Worm (Caenorhabditis elegans) whole organism, early embryonic: ENCODE measurements around the gene F55E10.1.

Experiments used
- B0310.2 ChIP-seq: sonication (generic microtip); optimal IDR thresholded peaks from 2 replicates; lab custom pipeline; 2016; ENCODE audit warnings: mild to moderate bottlenecking, missing genetic modification characterization, missing compliant biosample characterization
- F13C5.2 ChIP-seq: sonication (generic microtip); optimal IDR thresholded peaks from 2 replicates; lab custom pipeline; 2017; ENCODE audit warnings: mild to moderate bottlenecking, missing genetic modification characterization, inconsistent platforms, missing compliant biosample characterization
- aly-1 ChIP-seq: sonication (generic microtip); optimal IDR thresholded peaks from 2 replicates; lab custom pipeline; 2016; ENCODE audit warnings: missing genetic modification characterization, missing compliant biosample characterization
- ama-1 ChIP-seq: fragments of 150-350 bp; optimal IDR thresholded peaks from 2 replicates; lab custom pipeline; 2014
- ceh-13 ChIP-seq: fragments of 200-800 bp; sonication (Bioruptor generic); optimal IDR thresholded peaks from 2 replicates; lab custom pipeline; 2018; ENCODE audit warnings: mild to moderate bottlenecking, missing genetic modification characterization, missing compliant biosample characterization
- ceh-36 ChIP-seq: sonication (generic microtip); optimal IDR thresholded peaks from 2 replicates; lab custom pipeline; 2016; ENCODE audit warnings: missing genetic modification characterization, inconsistent platforms, missing compliant biosample characterization
- ets-7 ChIP-seq: sonication (generic microtip); optimal IDR thresholded peaks from 2 replicates; lab custom pipeline; 2016; ENCODE audit warnings: missing genotype, missing genetic modification characterization, missing compliant biosample characterization
- flt-1 ChIP-seq: fragments of 200-800 bp; sonication (Bioruptor generic); IDR thresholded peaks from 2 replicates; pipeline ENCODE4 v1.3.6; 2022; ENCODE audit warnings: missing genetic modification characterization, missing compliant biosample characterization
- hmbx-1 ChIP-seq: sonication (generic microtip); optimal IDR thresholded peaks from 2 replicates; lab custom pipeline; 2016; ENCODE audit warnings: mild to moderate bottlenecking, missing genetic modification characterization, missing compliant biosample characterization
- hmg-4 ChIP-seq: fragments of 200-800 bp; sonication (Bioruptor generic); optimal IDR thresholded peaks from 2 replicates; lab custom pipeline; 2018; ENCODE audit warnings: mild to moderate bottlenecking, missing genetic modification characterization, missing compliant biosample characterization
- hnd-1 ChIP-seq: sonication (generic microtip); optimal IDR thresholded peaks from 2 replicates; lab custom pipeline; 2016; ENCODE audit warnings: missing genetic modification characterization, missing compliant biosample characterization
- pes-1 ChIP-seq: fragments of 200-800 bp; sonication (Bioruptor generic); IDR thresholded peaks from 2 replicates; pipeline ENCODE4 v1.3.6; 2022; ENCODE audit warnings: missing genetic modification reagents, missing genetic modification characterization, missing compliant biosample characterization
- scrt-1 ChIP-seq: fragments of 200-800 bp; sonication (Bioruptor generic); IDR thresholded peaks from 2 replicates; pipeline ENCODE4 v1.3.6; 2022; ENCODE audit warnings: missing genetic modification characterization, missing compliant biosample characterization
- sea-1 ChIP-seq: fragments of 200-800 bp; sonication (Bioruptor generic); conservative IDR thresholded peaks from 2 replicates; pipeline ENCODE4 v1.3.6; 2022; ENCODE audit warnings: missing genetic modification characterization, missing compliant biosample characterization
- tbx-11 ChIP-seq: fragments of 200-800 bp; sonication (Bioruptor generic); IDR thresholded peaks from 2 replicates; pipeline ENCODE4 v1.3.6; 2022; ENCODE audit warnings: missing genetic modification characterization, missing compliant biosample characterization
- tbx-37 ChIP-seq: fragments of 200-800 bp; sonication (Bioruptor generic); conservative IDR thresholded peaks from 2 replicates; pipeline ENCODE4 v1.3.6; 2022; ENCODE audit warnings: missing genetic modification reagents, missing genetic modification characterization, missing compliant biosample characterization
- tra-4 ChIP-seq: sonication (generic microtip); optimal IDR thresholded peaks from 2 replicates; lab custom pipeline; 2017; ENCODE audit warnings: missing genetic modification characterization, missing compliant biosample characterization

Gene F55E10.1

ce11 chrX:8326394-8326793 is 15.4 kb upstream of the F55E10.1 start, which contains the start of gene R09F10.8:
R09F10.8 (minus strand) TSS chrX:8326451.
- no peak for TF ChIP-seq hmbx-1
- no peak for TF ChIP-seq ceh-36 (tag; lab: Kevin White, UChicago)
- no peak for TF ChIP-seq hmg-4 (GFP tag; lab: Kevin White, UChicago)
- TF ChIP-seq aly-1, result no peak
- TF ChIP-seq ets-7 (tag; lab: Kevin White, UChicago), result no peak
- TF ChIP-seq ama-1 (lab: Kevin White, UChicago), result no peak
- no peak for TF ChIP-seq tbx-37 (GFP tag; lab: Robert Waterston, UW)

ce11 chrX:8327800-8328199 is 14.0 kb upstream of the F55E10.1 start, which contains the start of gene F55E10.4:
F55E10.4 (minus strand) TSS chrX:8327900.
- TF ChIP-seq pes-1 (GFP tag; lab: Robert Waterston, UW) (no peak), aly-1 (no peak), ets-7 (tag; lab: Kevin White, UChicago) (no peak), ceh-13 (GFP tag; lab: Kevin White, UChicago) (no peak), sea-1 (GFP tag; lab: Robert Waterston, UW) (no peak), F13C5.2 (no peak), B0310.2 (tag; lab: Kevin White, UChicago) (no peak), ama-1 (lab: Kevin White, UChicago) (no peak), ceh-36 (tag; lab: Kevin White, UChicago) (no peak), scrt-1 (GFP tag; lab: Robert Waterston, UW) (no peak), tra-4 (tag; lab: Kevin White, UChicago) (no peak), hmbx-1 (no peak), hmg-4 (GFP tag; lab: Kevin White, UChicago) (no peak), tbx-37 (GFP tag; lab: Robert Waterston, UW) (no peak), tbx-11 (no peak), flt-1 (GFP tag; lab: Robert Waterston, UW) (no peak), hnd-1 (no peak)

- no peak for TF ChIP-seq flt-1 (GFP tag; lab: Robert Waterston, UW)
- no peak for TF ChIP-seq ets-7 (tag; lab: Kevin White, UChicago)
- no peak for TF ChIP-seq scrt-1 (GFP tag; lab: Robert Waterston, UW)
- TF ChIP-seq hmbx-1, result no peak
- TF ChIP-seq sea-1 (GFP tag; lab: Robert Waterston, UW), result no peak
- no peak for TF ChIP-seq F13C5.2
- no peak for TF ChIP-seq ceh-13 (GFP tag; lab: Kevin White, UChicago)
- no peak for TF ChIP-seq tbx-11
- no peak for TF ChIP-seq hmg-4 (GFP tag; lab: Kevin White, UChicago)
- TF ChIP-seq B0310.2 (tag; lab: Kevin White, UChicago), result no peak
- no peak for TF ChIP-seq ama-1 (lab: Kevin White, UChicago)
- TF ChIP-seq tra-4 (tag; lab: Kevin White, UChicago), result no peak
- no peak for TF ChIP-seq tbx-37 (GFP tag; lab: Robert Waterston, UW)
- TF ChIP-seq ceh-36 (tag; lab: Kevin White, UChicago), result no peak
Observed at ce11 chrX:8340393-8340792, 1.4 kb upstream of the F55E10.1 start, which contains the start of gene F55E10.2. F55E10.2 (plus strand) TSS chrX:8340693.

- no peak for TF ChIP-seq ceh-13 (GFP tag; lab: Kevin White, UChicago)
- TF ChIP-seq pes-1 (GFP tag; lab: Robert Waterston, UW), result no peak
- no peak for TF ChIP-seq tra-4 (tag; lab: Kevin White, UChicago)
- no peak for TF ChIP-seq F13C5.2
- no peak for TF ChIP-seq ets-7 (tag; lab: Kevin White, UChicago)
- TF ChIP-seq aly-1, result no peak
- TF ChIP-seq hnd-1, result no peak
- TF ChIP-seq B0310.2 (tag; lab: Kevin White, UChicago), result no peak
- TF ChIP-seq hmg-4 (GFP tag; lab: Kevin White, UChicago), result no peak
- no peak for TF ChIP-seq scrt-1 (GFP tag; lab: Robert Waterston, UW)
- TF ChIP-seq ceh-36 (tag; lab: Kevin White, UChicago), result no peak
- no peak for TF ChIP-seq tbx-11
Observed at ce11 chrX:8346248-8346647, 4.5 kb downstream of the F55E10.1 start, which contains the start of gene drd-5. drd-5 (minus strand) TSS chrX:8346348.

ce11 chrX:8350984-8351383 is 9.2 kb downstream of the F55E10.1 start, which contains the start of gene npr-28:
npr-28 (minus strand) TSS chrX:8351084.
- TF ChIP-seq tra-4 (tag; lab: Kevin White, UChicago) (no peak), hnd-1 (no peak), B0310.2 (tag; lab: Kevin White, UChicago) (no peak), ceh-13 (GFP tag; lab: Kevin White, UChicago) (no peak), hmg-4 (GFP tag; lab: Kevin White, UChicago) (no peak), F13C5.2 (no peak), scrt-1 (GFP tag; lab: Robert Waterston, UW) (no peak), ceh-36 (tag; lab: Kevin White, UChicago) (no peak), sea-1 (GFP tag; lab: Robert Waterston, UW) (no peak), tbx-37 (GFP tag; lab: Robert Waterston, UW) (no peak), ama-1 (lab: Kevin White, UChicago) (no peak), hmbx-1 (no peak), tbx-11 (no peak), flt-1 (GFP tag; lab: Robert Waterston, UW) (no peak), pes-1 (GFP tag; lab: Robert Waterston, UW) (no peak), ets-7 (tag; lab: Kevin White, UChicago) (no peak), aly-1 (no peak)

ce11 chrX:8354284-8354784 is 12.6 kb downstream of the F55E10.1 start:
- TF ChIP-seq ama-1 (lab: Kevin White, UChicago) (no peak), sea-1 (GFP tag; lab: Robert Waterston, UW) (no peak), hmbx-1 (no peak), ets-7 (tag; lab: Kevin White, UChicago) (no peak), hmg-4 (GFP tag; lab: Kevin White, UChicago) (no peak), tra-4 (tag; lab: Kevin White, UChicago) (no peak)

ce11 chrX:8355350-8355749 is 13.6 kb downstream of the F55E10.1 start:
- TF ChIP-seq ceh-13 (GFP tag; lab: Kevin White, UChicago) (no peak), F13C5.2 (no peak), B0310.2 (tag; lab: Kevin White, UChicago) (no peak), ets-7 (tag; lab: Kevin White, UChicago) (no peak), ama-1 (lab: Kevin White, UChicago) (no peak), hmg-4 (GFP tag; lab: Kevin White, UChicago) (no peak), hnd-1 (no peak), sea-1 (GFP tag; lab: Robert Waterston, UW) (no peak), tbx-37 (GFP tag; lab: Robert Waterston, UW) (no peak)
